Worm (Caenorhabditis elegans) whole organism, L4 larva: ENCODE data around the gene C15H9.2.

Source experiments
- F44E2.7 ChIP-seq: fragments of 200-800 bp; sonication (Bioruptor generic); IDR thresholded peaks from 2 replicates; pipeline ENCODE4 v2.1.2; 2022; ENCODE audit warnings: missing genetic modification characterization, missing compliant biosample characterization
- snpc-4 ChIP-seq: fragments of 150-350 bp; optimal IDR thresholded peaks from 2 replicates; lab custom pipeline; 2014; ENCODE audit warnings: missing biosample characterization, missing genetic modification characterization

- TF ChIP-seq F44E2.7 (GFP tag; lab: Robert Waterston, UW) (no peak), snpc-4 (tag; lab: Kevin White, UChicago) (no peak)
These were observed 39.1 kb downstream of the C15H9.2 start for ce11 chrX:6157411-6157916.
